Worm (Caenorhabditis elegans): ENCODE results near the gene F53F8.6.

F53F8.6 gene

DNA sequence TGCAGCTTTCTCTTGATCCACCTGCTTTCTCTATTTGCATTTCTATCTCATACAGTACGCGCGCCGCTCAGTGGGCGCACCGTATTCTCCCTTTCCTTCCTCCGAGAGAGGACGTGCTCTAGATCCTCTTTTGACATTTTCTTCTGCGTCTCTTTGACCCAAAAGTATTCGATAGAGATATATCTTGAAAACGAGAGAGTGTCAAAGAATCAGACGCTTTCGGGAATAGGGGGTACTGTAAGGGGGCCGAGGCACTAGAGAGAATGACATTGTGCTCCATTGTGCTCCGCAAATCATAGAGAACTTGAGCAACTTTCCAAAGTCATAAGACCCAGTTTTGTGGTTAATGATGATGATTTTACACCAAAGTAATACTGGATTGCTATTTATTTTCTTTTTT, 45.1 kb downstream of the F53F8.6 start (continued):
- TF ChIP-seq unc-62 (GFP tag; optimal IDR thresholded peaks at IDR 0.05) (no peak), bed-3 (GFP tag; optimal IDR thresholded peaks at IDR 0.05) (no peak), pha-4 (tag; optimal IDR thresholded peaks at IDR 0.05) (peak; percentile 100), blmp-1 (tag; optimal IDR thresholded peaks at IDR 0.05) (no peak)

DNA sequence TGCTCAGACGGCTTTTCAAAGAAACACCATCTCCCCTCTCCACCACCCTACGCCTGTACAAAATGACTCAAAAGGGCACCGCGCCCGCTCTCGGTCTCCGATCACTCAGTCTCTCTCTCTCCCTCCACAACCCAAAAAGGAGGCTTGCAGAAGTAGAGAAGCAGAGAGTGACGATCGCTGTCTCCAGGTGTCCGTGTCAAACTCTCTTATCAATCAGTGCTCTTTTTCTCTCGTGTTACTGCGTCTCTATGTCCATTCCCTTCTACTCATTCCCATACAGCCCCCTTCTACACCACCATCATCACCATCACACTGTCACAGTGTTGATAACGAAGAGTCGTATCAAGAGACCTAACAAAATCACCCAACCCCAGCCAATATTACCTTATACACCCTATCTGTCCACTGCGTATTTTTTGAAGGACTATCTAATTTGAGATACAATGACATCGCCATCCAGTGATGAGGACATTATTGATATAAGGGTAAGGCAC, 48.6 kb downstream of the F53F8.6 start, which contains the start of gene pha-4:
TSS of gene pha-4 (plus strand) at position 444 of the 494 bp plus-strand sequence.
- peak; percentile 93 for TF ChIP-seq pha-4 (tag; optimal IDR thresholded peaks at IDR 0.05)
- TF ChIP-seq nhr-2 (tag; optimal IDR thresholded peaks at IDR 0.05), result no peak

DNA sequence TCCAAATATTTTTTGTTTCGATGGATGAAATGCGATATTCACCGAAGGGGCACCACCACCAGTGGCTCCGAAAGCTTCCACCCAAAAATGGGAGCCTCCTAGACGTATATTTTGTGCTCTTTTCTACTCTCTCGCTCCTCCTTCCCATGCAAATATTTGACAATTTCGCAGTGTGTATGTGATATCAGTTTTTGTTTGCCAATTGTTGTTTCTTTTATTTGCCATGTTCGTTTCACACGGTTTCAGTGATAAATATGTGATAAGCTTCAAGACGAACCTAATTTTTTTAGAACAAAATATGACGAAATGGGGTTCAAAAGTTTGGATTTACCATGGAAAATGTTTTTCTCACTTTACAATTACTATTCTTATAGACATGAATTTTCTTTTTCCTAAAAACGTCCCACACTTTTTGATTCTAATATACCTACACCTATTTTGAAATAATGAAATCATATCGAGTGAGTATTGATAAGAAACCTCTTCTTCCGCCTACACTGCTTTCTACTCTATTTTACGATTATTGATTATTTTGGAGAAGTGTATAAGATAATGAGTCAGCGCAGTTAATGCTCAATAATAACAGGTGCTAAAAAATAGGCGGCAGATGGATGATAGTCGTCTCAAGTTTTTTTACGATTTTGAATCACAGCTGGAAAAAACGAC, 49.9 kb downstream of the F53F8.6 start:
- no peak for TF ChIP-seq zip-8 (tag; optimal IDR thresholded peaks at IDR 0.05)
- peak; percentile 89 for TF ChIP-seq pha-4 (tag; optimal IDR thresholded peaks at IDR 0.05)

DNA sequence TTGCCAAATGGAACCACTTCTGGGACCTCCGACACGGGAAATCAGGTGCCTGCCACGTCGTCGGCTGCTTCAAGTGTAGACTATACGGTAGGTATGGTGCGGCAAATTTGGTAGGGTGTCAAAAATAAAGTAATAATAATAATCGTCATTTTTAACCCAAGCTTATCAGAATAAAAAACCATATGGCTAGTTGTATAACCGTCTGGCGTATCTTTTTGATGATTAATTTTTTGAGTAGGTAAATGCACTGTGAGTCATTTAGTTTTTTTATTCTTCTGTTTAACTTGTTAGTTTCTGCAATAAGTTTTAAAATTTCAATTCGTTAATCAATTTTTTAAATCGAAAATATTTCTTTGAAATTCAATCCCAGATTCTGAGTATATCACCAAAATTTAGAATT, 51.5 kb downstream of the F53F8.6 start:
- no peak for TF ChIP-seq ceh-83 (GFP tag; optimal IDR thresholded peaks at IDR 0.05)
- no peak for TF ChIP-seq nhr-28 (tag; optimal IDR thresholded peaks at IDR 0.05)
- no peak for TF ChIP-seq unc-62 (GFP tag; optimal IDR thresholded peaks at IDR 0.05)
- no peak for TF ChIP-seq mab-5 (tag; optimal IDR thresholded peaks at IDR 0.05)
- no peak for TF ChIP-seq ces-1 (GFP tag; optimal IDR thresholded peaks at IDR 0.05)
- TF ChIP-seq nhr-237 (tag; optimal IDR thresholded peaks at IDR 0.05), result no peak
- TF ChIP-seq lsy-2 (tag; optimal IDR thresholded peaks at IDR 0.05), result no peak
- no peak for TF ChIP-seq mep-1 (tag; optimal IDR thresholded peaks at IDR 0.05)
- no peak for TF ChIP-seq M03D4.4 (tag; optimal IDR thresholded peaks at IDR 0.05)
- no peak for TF ChIP-seq nhr-12 (tag; optimal IDR thresholded peaks at IDR 0.05)
- TF ChIP-seq sptf-1 (tag; optimal IDR thresholded peaks at IDR 0.05), result no peak
- no peak for TF ChIP-seq bed-3 (GFP tag; optimal IDR thresholded peaks at IDR 0.05)
- TF ChIP-seq cnd-1 (tag; optimal IDR thresholded peaks at IDR 0.05), result no peak
- TF ChIP-seq snpc-4 (tag; optimal IDR thresholded peaks at IDR 0.05), result no peak

DNA sequence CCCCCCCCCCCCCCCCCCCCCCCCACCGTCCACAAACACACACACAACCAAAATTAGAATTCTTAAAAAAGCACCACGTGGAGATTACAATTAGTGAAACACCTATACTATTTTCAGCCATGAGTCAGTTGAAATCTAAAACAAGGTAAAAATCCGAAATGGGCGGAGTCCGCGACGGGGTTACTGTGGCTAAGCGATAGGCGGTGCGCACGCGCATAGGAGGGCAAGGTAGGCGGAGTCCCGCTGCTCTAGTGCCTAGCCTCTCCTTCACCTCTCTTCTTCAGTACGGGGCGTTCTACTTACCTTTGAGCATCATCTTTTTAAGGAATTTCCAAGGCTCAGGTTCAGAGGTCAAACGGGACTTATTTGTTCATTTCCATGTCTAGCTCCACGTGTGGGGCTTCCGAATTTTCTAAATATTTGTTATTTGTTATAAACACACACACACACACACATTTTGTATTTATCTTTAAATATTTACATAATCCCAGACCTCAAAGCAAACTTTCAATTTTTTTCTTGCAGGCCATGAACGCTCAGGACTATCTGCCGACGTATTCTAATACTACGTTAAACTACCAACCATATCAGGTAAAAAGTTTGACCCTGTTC, 52.5 kb downstream of the F53F8.6 start:
- TF ChIP-seq lsy-2 (tag; optimal IDR thresholded peaks at IDR 0.05) (peak; percentile 22), zip-8 (tag; optimal IDR thresholded peaks at IDR 0.05) (no peak), pha-4 (tag; optimal IDR thresholded peaks at IDR 0.05) (peak; percentile 99), sptf-1 (tag; optimal IDR thresholded peaks at IDR 0.05) (peak; percentile 62), lin-13 (tag; optimal IDR thresholded peaks at IDR 0.05) (no peak), ceh-83 (GFP tag; optimal IDR thresholded peaks at IDR 0.05) (peak; percentile 45)

DNA sequence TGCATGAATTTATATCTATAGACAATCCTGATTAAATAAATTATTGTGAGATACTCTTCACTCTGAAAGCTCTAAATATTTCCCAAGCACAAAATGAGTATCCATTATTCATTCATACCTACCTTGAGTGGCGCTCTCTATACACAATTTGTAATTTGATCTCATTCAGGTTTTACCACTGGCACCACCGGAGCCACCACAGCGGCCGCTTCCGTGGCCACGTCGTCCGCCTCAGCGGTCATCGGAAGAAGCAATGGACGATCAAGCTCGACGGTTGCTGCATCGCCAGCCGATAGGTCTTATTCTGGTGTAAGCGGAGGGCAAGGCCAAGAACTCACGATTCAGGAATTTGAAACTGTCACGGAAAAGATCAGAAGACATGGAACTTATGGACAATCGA, 53.2 kb downstream of the F53F8.6 start:
- no peak for TF ChIP-seq nhr-2 (tag; optimal IDR thresholded peaks at IDR 0.05)
- TF ChIP-seq nhr-237 (tag; optimal IDR thresholded peaks at IDR 0.05), result no peak
- TF ChIP-seq ceh-39 (tag; optimal IDR thresholded peaks at IDR 0.05), result no peak
- TF ChIP-seq ham-2 (GFP tag; optimal IDR thresholded peaks at IDR 0.05), result no peak
- TF ChIP-seq flh-1 (GFP tag; optimal IDR thresholded peaks at IDR 0.05), result no peak
- TF ChIP-seq unc-120 (tag; optimal IDR thresholded peaks at IDR 0.05; ENCODE audit: poor library complexity, severe bottlenecking), result no peak
- no peak for TF ChIP-seq ces-1 (GFP tag; optimal IDR thresholded peaks at IDR 0.05)
- TF ChIP-seq pha-4 (tag; optimal IDR thresholded peaks at IDR 0.05), result no peak
- TF ChIP-seq unc-39 (tag; optimal IDR thresholded peaks at IDR 0.05), result no peak
- no peak for TF ChIP-seq elt-1 (tag; optimal IDR thresholded peaks at IDR 0.05; ENCODE audit: borderline replicate concordance, insufficient read depth)
- no peak for TF ChIP-seq bed-3 (GFP tag; optimal IDR thresholded peaks at IDR 0.05)
- TF ChIP-seq unc-62 (GFP tag; optimal IDR thresholded peaks at IDR 0.05), result no peak
- no peak for TF ChIP-seq hlh-1 (tag; optimal IDR thresholded peaks at IDR 0.05)
- TF ChIP-seq cnd-1 (tag; optimal IDR thresholded peaks at IDR 0.05), result no peak
- no peak for TF ChIP-seq blmp-1 (tag; optimal IDR thresholded peaks at IDR 0.05)
- TF ChIP-seq drap-1 (GFP tag; optimal IDR thresholded peaks at IDR 0.05), result no peak
- no peak for TF ChIP-seq ceh-43 (GFP tag; optimal IDR thresholded peaks at IDR 0.05)
- no peak for TF ChIP-seq lsy-2 (tag; optimal IDR thresholded peaks at IDR 0.05)
